Worm (Caenorhabditis elegans): ENCODE results near the gene F58B3.6.

F58B3.6 gene

ce11 chrIV:11635437-11636408 lies 725 bp upstream of the F58B3.6 start, which contains the start of gene mars-1:
Gene mars-1 (minus strand): TSS chrIV:11635487.
- TF ChIP-seq nhr-25 (tag; optimal IDR thresholded peaks at IDR 0.05) (peak; percentile 61), nhr-237 (tag; optimal IDR thresholded peaks at IDR 0.05) (no peak), lsy-12 (tag; optimal IDR thresholded peaks at IDR 0.05) (peak; percentile 22), daf-12 (tag; optimal IDR thresholded peaks at IDR 0.05) (no peak), ZK546.5 (tag; optimal IDR thresholded peaks at IDR 0.05) (no peak), snpc-4 (tag; optimal IDR thresholded peaks at IDR 0.05) (peak; percentile 18), nhr-77 (tag; optimal IDR thresholded peaks at IDR 0.05) (no peak), skn-1 (tag; optimal IDR thresholded peaks at IDR 0.05) (peak; percentile 39), nhr-43 (tag; optimal IDR thresholded peaks at IDR 0.05; ENCODE audit: poor library complexity, severe bottlenecking) (peak; percentile 31), fos-1 (tag; optimal IDR thresholded peaks at IDR 0.05) (no peak), hmg-11 (tag; optimal IDR thresholded peaks at IDR 0.05) (peak; percentile 10), elt-2 (tag; optimal IDR thresholded peaks at IDR 0.05) (peak; percentile 32), nhr-11 (tag; optimal IDR thresholded peaks at IDR 0.05) (peak; percentile 34), fkh-10 (GFP tag; optimal IDR thresholded peaks at IDR 0.05) (peak; percentile 25), egl-5 (tag; optimal IDR thresholded peaks at IDR 0.05) (no peak), nhr-28 (tag; optimal IDR thresholded peaks at IDR 0.05) (no peak), elt-1 (tag; optimal IDR thresholded peaks at IDR 0.05) (no peak), zag-1 (tag; optimal IDR thresholded peaks at IDR 0.05) (no peak), nhr-23 (tag; optimal IDR thresholded peaks at IDR 0.05) (peak; percentile 56), ceh-82 (tag; optimal IDR thresholded peaks at IDR 0.05) (no peak), nhr-76 (tag; optimal IDR thresholded peaks at IDR 0.05) (no peak), ama-1 (optimal IDR thresholded peaks at IDR 0.05) (no peak), R02D3.7 (tag; optimal IDR thresholded peaks at IDR 0.05) (no peak), egl-27 (tag; optimal IDR thresholded peaks at IDR 0.05) (no peak), unc-62 (GFP tag; optimal IDR thresholded peaks at IDR 0.05) (no peak), nfya-1 (tag; optimal IDR thresholded peaks at IDR 0.05; ENCODE audit: insufficient read depth) (peak; percentile 58), pha-4 (tag; optimal IDR thresholded peaks at IDR 0.05) (peak; percentile 76), elt-3 (tag; optimal IDR thresholded peaks at IDR 0.05) (no peak), ztf-4 (tag; optimal IDR thresholded peaks at IDR 0.05) (no peak), lin-15B (tag; optimal IDR thresholded peaks at IDR 0.05) (peak; percentile 80), fkh-2 (tag; optimal IDR thresholded peaks at IDR 0.05) (no peak)

- no peak for TF ChIP-seq egl-27 (tag; optimal IDR thresholded peaks at IDR 0.05)
- TF ChIP-seq aly-2 (tag; optimal IDR thresholded peaks at IDR 0.05): no peak
- TF ChIP-seq snpc-4 (tag; optimal IDR thresholded peaks at IDR 0.05): no peak
- no peak for TF ChIP-seq ceh-82 (tag; optimal IDR thresholded peaks at IDR 0.05)
- no peak for TF ChIP-seq zag-1 (tag; optimal IDR thresholded peaks at IDR 0.05)
- no peak for TF ChIP-seq fkh-2 (tag; optimal IDR thresholded peaks at IDR 0.05)
- TF ChIP-seq lsy-12 (tag; optimal IDR thresholded peaks at IDR 0.05): no peak
- no peak for TF ChIP-seq pqm-1 (tag; optimal IDR thresholded peaks at IDR 0.05)
- no peak for TF ChIP-seq nhr-25 (tag; optimal IDR thresholded peaks at IDR 0.05)
- no peak for TF ChIP-seq daf-12 (tag; optimal IDR thresholded peaks at IDR 0.05)
- no peak for TF ChIP-seq hmg-11 (tag; optimal IDR thresholded peaks at IDR 0.05)
- TF ChIP-seq lin-15B (tag; optimal IDR thresholded peaks at IDR 0.05): no peak
- TF ChIP-seq ama-1 (optimal IDR thresholded peaks at IDR 0.05): no peak
- TF ChIP-seq ceh-28 (tag; optimal IDR thresholded peaks at IDR 0.05): no peak
- no peak for TF ChIP-seq fos-1 (tag; optimal IDR thresholded peaks at IDR 0.05)
Observed at ce11 chrIV:11638016-11638415, 1.6 kb downstream of the F58B3.6 start, which contains the start of gene rbm-17. Gene rbm-17 (plus strand): TSS chrIV:11638316.

- TF ChIP-seq zag-1 (tag; optimal IDR thresholded peaks at IDR 0.05) (no peak), elt-1 (tag; optimal IDR thresholded peaks at IDR 0.05) (no peak), ztf-11 (tag; optimal IDR thresholded peaks at IDR 0.05) (no peak), nhr-11 (tag; optimal IDR thresholded peaks at IDR 0.05) (no peak), elt-2 (tag; optimal IDR thresholded peaks at IDR 0.05) (no peak), nhr-76 (tag; optimal IDR thresholded peaks at IDR 0.05) (no peak), daf-12 (tag; optimal IDR thresholded peaks at IDR 0.05) (no peak), lin-39 (tag; optimal IDR thresholded peaks at IDR 0.05) (no peak), nhr-77 (tag; optimal IDR thresholded peaks at IDR 0.05) (no peak), aly-2 (tag; optimal IDR thresholded peaks at IDR 0.05) (no peak), skn-1 (tag; optimal IDR thresholded peaks at IDR 0.05) (no peak), nhr-43 (tag; optimal IDR thresholded peaks at IDR 0.05; ENCODE audit: poor library complexity, severe bottlenecking) (no peak), elt-3 (tag; optimal IDR thresholded peaks at IDR 0.05) (no peak), nhr-67 (tag; optimal IDR thresholded peaks at IDR 0.05) (no peak), tbx-2 (tag; optimal IDR thresholded peaks at IDR 0.05) (no peak), jun-1 (tag; optimal IDR thresholded peaks at IDR 0.05) (no peak), ceh-28 (tag; optimal IDR thresholded peaks at IDR 0.05) (no peak), ama-1 (optimal IDR thresholded peaks at IDR 0.05) (no peak), sea-2 (GFP tag; optimal IDR thresholded peaks at IDR 0.05) (no peak), nhr-25 (tag; optimal IDR thresholded peaks at IDR 0.05) (no peak)
Observed at ce11 chrIV:11640915-11641314, 4.5 kb downstream of the F58B3.6 start, which contains the start of gene ttr-50. Gene ttr-50 (minus strand): TSS chrIV:11641015.
